Fruit fly (Drosophila melanogaster): ENCODE data around the gene CG31213.

The CG31213 gene

dm6 chr3R:19972598-19972997, at the start of gene CG31213:
Gene CG31213 (plus strand): TSS chr3R:19972898.
- TF ChIP-seq CTCF (optimal IDR thresholded peaks at IDR 0.05) (no peak), CG8478 (optimal IDR thresholded peaks at IDR 0.05) (no peak)

- TF ChIP-seq CTCF (optimal IDR thresholded peaks at IDR 0.05) (no peak), CG8478 (optimal IDR thresholded peaks at IDR 0.05) (no peak)
These were observed 48.4 kb upstream of the CG31213 start for dm6 chr3R:19924331-19924730.

- TF ChIP-seq CG8478 (optimal IDR thresholded peaks at IDR 0.05), result no peak
- no peak for TF ChIP-seq CTCF (optimal IDR thresholded peaks at IDR 0.05)
These were observed 47.4 kb upstream of the CG31213 start, which contains the start of gene CG4462 for dm6 chr3R:19925271-19925670. Gene CG4462 (minus strand): TSS chr3R:19925371.

DNA sequence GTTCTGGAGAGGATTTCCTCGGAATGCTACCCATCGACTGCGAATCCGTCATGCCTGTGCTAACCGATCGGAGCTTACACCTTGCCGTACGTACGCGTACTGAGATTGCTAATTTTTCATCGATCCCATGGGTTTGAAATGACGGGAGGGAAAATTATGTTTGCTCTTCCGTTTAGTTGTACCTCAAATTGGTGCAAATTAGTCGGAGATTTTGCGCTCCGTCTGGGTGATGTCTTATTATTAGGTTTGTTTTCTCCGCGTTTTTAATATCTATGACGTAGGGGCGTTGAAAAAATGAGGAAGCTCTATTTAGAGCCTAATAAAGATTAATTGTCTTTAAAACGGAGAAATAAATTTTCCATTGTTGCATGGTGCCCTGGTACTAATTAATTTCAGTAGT, 44.2 kb upstream of the CG31213 start, which contains the start of gene CG4459:
TSS of gene CG4459 (minus strand) at position 101 of the 400 bp plus-strand sequence.
- TF ChIP-seq CG8478 (optimal IDR thresholded peaks at IDR 0.05) (no peak), CTCF (optimal IDR thresholded peaks at IDR 0.05) (no peak)

DNA sequence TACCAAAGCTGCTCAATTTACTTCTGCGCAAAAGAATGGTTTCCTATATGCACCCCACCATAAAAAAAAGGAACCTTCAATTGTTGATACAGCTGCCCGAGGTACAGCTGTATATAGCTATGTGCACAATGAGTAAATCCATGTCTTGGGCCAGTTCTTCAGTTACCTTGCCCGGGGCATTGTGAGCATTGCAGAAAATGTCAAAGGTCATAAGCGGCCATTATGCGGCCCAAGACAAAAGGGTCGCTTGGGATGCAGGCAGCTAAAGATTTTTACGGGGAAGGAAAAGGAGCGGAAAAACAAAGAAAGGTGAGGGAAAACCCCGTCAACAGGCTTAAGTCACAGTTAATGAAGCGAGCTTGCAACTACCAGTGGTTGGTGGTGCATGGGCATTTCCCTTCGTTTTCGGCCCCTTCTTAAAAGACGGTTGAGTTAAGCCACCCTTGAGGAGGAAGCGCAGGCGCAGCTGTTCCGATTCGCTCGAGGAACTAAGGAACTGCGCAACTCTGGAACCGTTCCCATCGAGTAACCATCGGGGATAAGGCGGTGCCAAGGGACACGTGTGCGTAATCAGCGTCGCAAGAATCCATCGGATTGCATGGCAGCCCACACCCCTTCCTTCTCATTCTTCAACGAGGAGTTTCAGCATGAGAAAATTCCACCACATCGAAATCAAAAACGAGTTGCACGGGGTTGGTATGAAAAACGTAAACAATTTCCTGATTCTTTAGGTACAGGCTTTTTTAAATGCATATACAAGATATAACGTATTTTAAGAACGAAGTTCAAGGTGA, 41.6 kb upstream of the CG31213 start:
- no peak for TF ChIP-seq CTCF (optimal IDR thresholded peaks at IDR 0.05)
- no peak for TF ChIP-seq CG8478 (optimal IDR thresholded peaks at IDR 0.05)

dm6 chr3R:19932169-19932568, 40.5 kb upstream of the CG31213 start:
- TF ChIP-seq CG8478 (optimal IDR thresholded peaks at IDR 0.05) (no peak), CTCF (optimal IDR thresholded peaks at IDR 0.05) (no peak)

DNA sequence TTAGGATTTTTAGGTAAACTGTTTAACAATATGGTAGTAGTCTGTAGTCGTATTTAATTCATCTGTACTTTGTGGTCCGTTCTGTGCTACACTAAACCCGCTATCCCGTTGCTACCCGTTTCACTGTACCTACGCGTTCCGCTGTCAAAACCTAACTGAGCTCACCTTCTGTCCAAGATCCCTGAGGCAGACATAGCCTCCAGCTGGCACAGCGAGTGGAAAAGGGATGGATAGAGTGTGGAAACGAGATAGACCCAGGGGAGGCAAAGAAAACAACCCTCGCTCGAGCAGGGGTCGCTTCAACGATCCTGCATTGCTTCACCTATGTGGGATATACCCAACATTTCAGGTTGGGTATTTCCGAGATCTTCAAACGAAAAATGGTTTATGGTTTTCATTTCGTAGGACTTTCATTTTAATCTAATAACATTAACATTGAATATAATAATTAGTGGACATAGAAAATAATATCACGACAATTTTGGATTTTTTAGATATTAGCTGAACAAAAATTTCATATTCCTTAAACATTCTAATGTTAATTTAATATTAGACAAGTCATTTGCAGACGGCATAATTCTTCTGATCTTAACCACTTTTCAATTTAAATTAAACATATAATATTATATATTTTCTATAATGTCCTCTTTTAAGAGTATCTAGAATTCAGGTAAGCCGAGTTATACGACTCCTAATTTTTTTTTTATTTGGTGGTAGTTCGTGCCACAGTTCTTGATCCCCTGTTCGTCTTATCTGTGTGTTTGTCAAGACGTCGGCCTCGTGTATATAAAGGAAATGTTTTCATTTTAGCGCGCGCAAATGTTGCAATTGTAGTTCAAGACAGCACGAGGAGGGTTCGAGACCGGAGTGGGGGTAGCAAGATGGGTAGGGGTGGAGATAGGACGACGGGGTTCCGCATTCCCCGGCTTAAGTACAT, 37.6 kb upstream of the CG31213 start, which contains the start of gene mira:
TSS of gene mira (minus strand) at position 281 of the 937 bp plus-strand sequence.
- TF ChIP-seq CG8478 (optimal IDR thresholded peaks at IDR 0.05), result no peak
- TF ChIP-seq CTCF (optimal IDR thresholded peaks at IDR 0.05), result no peak

dm6 chr3R:19935777-19936125, 36.9 kb upstream of the CG31213 start:
- TF ChIP-seq CG8478 (optimal IDR thresholded peaks at IDR 0.05) (no peak), CTCF (optimal IDR thresholded peaks at IDR 0.05) (no peak)

dm6 chr3R:19938941-19939587, 33.6 kb upstream of the CG31213 start:
- TF ChIP-seq CTCF (optimal IDR thresholded peaks at IDR 0.05), result peak; percentile 33 to 43
- no peak for TF ChIP-seq CG8478 (optimal IDR thresholded peaks at IDR 0.05)

- TF ChIP-seq CG8478 (optimal IDR thresholded peaks at IDR 0.05) (no peak), CTCF (optimal IDR thresholded peaks at IDR 0.05) (no peak)
These were observed 30.4 kb upstream of the CG31213 start, which contains the start of gene CG46042 for dm6 chr3R:19942312-19942711. Gene CG46042 (minus strand): TSS chr3R:19942412.

- TF ChIP-seq CTCF (optimal IDR thresholded peaks at IDR 0.05), result no peak
- no peak for TF ChIP-seq CG8478 (optimal IDR thresholded peaks at IDR 0.05)
These were observed 24.6 kb upstream of the CG31213 start, which contains the start of gene CG4783 for dm6 chr3R:19948143-19948542. Gene CG4783 (plus strand): TSS chr3R:19948443.

DNA sequence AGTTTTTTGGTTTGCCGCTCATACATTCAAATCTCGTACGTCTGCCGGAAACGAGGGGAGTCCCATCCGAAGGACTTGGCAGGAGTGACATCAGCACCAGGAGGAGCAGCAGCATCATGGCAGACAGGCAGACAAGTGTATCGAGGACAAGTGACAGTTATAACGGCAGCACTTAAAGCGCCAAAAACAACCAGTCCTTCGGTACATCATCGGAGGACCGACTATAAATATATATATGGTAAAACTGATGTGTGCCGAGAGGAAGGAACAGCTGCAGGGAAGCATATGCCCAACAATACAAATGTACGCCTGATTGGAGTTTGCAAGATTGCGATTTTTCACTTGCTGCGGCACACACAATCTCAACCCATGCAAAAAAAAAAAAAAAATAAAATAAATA, 4.0 kb upstream of the CG31213 start:
- TF ChIP-seq CG8478 (optimal IDR thresholded peaks at IDR 0.05) (no peak), CTCF (optimal IDR thresholded peaks at IDR 0.05) (no peak)

dm6 chr3R:19985376-19985775, 12.7 kb downstream of the CG31213 start:
- no peak for TF ChIP-seq CG8478 (optimal IDR thresholded peaks at IDR 0.05)

dm6 chr3R:19995408-19995807, 22.7 kb downstream of the CG31213 start:
- TF ChIP-seq CG8478 (optimal IDR thresholded peaks at IDR 0.05) (no peak), CTCF (optimal IDR thresholded peaks at IDR 0.05) (no peak)

dm6 chr3R:19996433-19996832, 23.7 kb downstream of the CG31213 start:
- TF ChIP-seq CTCF (optimal IDR thresholded peaks at IDR 0.05) (no peak), CG8478 (optimal IDR thresholded peaks at IDR 0.05) (no peak)

Data from S2 (cell line).